Worm (Caenorhabditis elegans): ENCODE measurements around the gene F01G4.4.

ce11 chrIV:11131268-11131667, 11.9 kb upstream of the F01G4.4 start, which contains the start of gene ard-1:
- TF ChIP-seq eor-1 (tag; optimal IDR thresholded peaks at IDR 0.05) (no peak), nhr-25 (tag; optimal IDR thresholded peaks at IDR 0.05) (no peak)
